Worm (Caenorhabditis elegans) whole organism, young adult: ENCODE data around the gene alh-7.

Experiments
- Y67H2A.10 ChIP-seq: fragments of 200-800 bp; sonication (Bioruptor generic); conservative IDR thresholded peaks from 2 replicates; pipeline ENCODE4 v1.3.6; 2022; ENCODE audit warnings: missing genetic modification reagents, missing genetic modification characterization, missing compliant biosample characterization
- dox-1 ChIP-seq: fragments of 200-800 bp; sonication (Bioruptor generic); IDR thresholded peaks from 2 replicates; pipeline ENCODE4 v1.3.6; 2022; ENCODE audit warnings: missing genetic modification reagents, missing genetic modification characterization, missing compliant biosample characterization
- dpl-1 ChIP-seq: fragments of 150-350 bp; optimal IDR thresholded peaks from 2 replicates; lab custom pipeline; 2014; ENCODE audit warnings: missing biosample characterization, missing genetic modification reagents, missing genetic modification characterization
- hlh-12 ChIP-seq: sonication (generic microtip); optimal IDR thresholded peaks from 2 replicates; lab custom pipeline; 2016; ENCODE audit warnings: missing genetic modification characterization, missing compliant biosample characterization
- lsy-27 ChIP-seq: sonication (generic microtip); optimal IDR thresholded peaks from 2 replicates; lab custom pipeline; 2017; ENCODE audit warnings: missing genetic modification characterization, mild to moderate bottlenecking, missing compliant biosample characterization, antibody characterized with exemption, missing genotype, borderline replicate concordance; ENCODE audit not compliant: insufficient read depth
- nhr-179 ChIP-seq: sonication (generic microtip); optimal IDR thresholded peaks from 2 replicates; lab custom pipeline; 2016; ENCODE audit warnings: mild to moderate bottlenecking, missing genetic modification characterization, missing compliant biosample characterization
- nhr-90 ChIP-seq: sonication (generic microtip); optimal IDR thresholded peaks from 2 replicates; lab custom pipeline; 2016; ENCODE audit warnings: missing genotype, mild to moderate bottlenecking, missing genetic modification characterization, missing compliant biosample characterization
- rec-8 ChIP-seq, 2 experiments: sonication (generic microtip); optimal IDR thresholded peaks; 2 replicates each; lab custom pipeline; 2016; ENCODE audit warnings: mild to moderate bottlenecking in 2 of 2, missing genetic modification characterization in 2 of 2, missing genetic modification reagents in 2 of 2, missing genotype in 2 of 2, missing biosample characterization in 1 of 2, missing compliant biosample characterization in 1 of 2, moderate library complexity in 1 of 2
- xnd-1 ChIP-seq: sonication (generic microtip); optimal IDR thresholded peaks from 2 replicates; lab custom pipeline; 2016; ENCODE audit warnings: missing genotype, missing genetic modification reagents, missing genetic modification characterization, missing compliant biosample characterization
- ztf-25 ChIP-seq: fragments of 200-800 bp; sonication (Bioruptor generic); IDR thresholded peaks from 2 replicates; pipeline ENCODE4 v1.3.6; 2022; ENCODE audit warnings: missing genetic modification reagents, missing genetic modification characterization, missing compliant biosample characterization

ce11 chrII:13447668-13448067, 43.9 kb downstream of the alh-7 start:
- no peak for TF ChIP-seq rec-8 (tag; optimal IDR thresholded peaks at IDR 0.05; lab: Kevin White, UChicago)
- TF ChIP-seq Y67H2A.10, result no peak
- no peak for TF ChIP-seq nhr-90 (tag; lab: Kevin White, UChicago)
- TF ChIP-seq hlh-12, result no peak
- no peak for TF ChIP-seq ztf-25 (GFP tag; lab: Robert Waterston, UW)
- TF ChIP-seq dox-1 (GFP tag; lab: Robert Waterston, UW), result no peak; the same call in 1 of the 2 replicates
- no peak for TF ChIP-seq lsy-27
- no peak for TF ChIP-seq xnd-1 (tag; lab: Kevin White, UChicago)
- no peak for TF ChIP-seq dpl-1 (GFP tag; lab: Kevin White, UChicago)
- TF ChIP-seq nhr-179 (tag; lab: Kevin White, UChicago), result no peak
